Fruit fly (Drosophila melanogaster) whole organism, embryonic: ENCODE data around the gene Oscillin.
A peak's percentile ranks its signal among the peaks of the same experiment; 100 is the strongest.

Experiments
- BtbVII ChIP-seq: fragments of 200-800 bp; sonication (Bioruptor generic); optimal IDR thresholded peaks from 3 replicates; lab custom pipeline; 2017; ENCODE audit warnings: missing biosample characterization, mild to moderate bottlenecking, missing genetic modification characterization
- C15 ChIP-seq: fragments of 200-800 bp; sonication (Bioruptor generic); IDR thresholded peaks from 3 replicates; pipeline ENCODE4 v1.3.6; 2022; ENCODE audit warnings: missing biosample characterization, missing genetic modification characterization
- CG10267 ChIP-seq: fragments of 200-800 bp; sonication (Bioruptor generic); optimal IDR thresholded peaks from 2 replicates; lab custom pipeline; 2018; ENCODE audit warnings: missing biosample characterization, mild to moderate bottlenecking, missing genetic modification characterization, moderate library complexity
- CG11093 ChIP-seq: fragments of 200-800 bp; sonication (Bioruptor generic); IDR thresholded peaks from 3 replicates; pipeline ENCODE4 v1.3.6; 2022; ENCODE audit warnings: missing biosample characterization, missing genetic modification characterization
- CG11398 ChIP-seq: fragments of 200-800 bp; sonication (Bioruptor generic); optimal IDR thresholded peaks from 2 replicates; lab custom pipeline; 2016; ENCODE audit warnings: missing biosample characterization, missing genetic modification characterization
- CG11695 ChIP-seq: fragments of 200-800 bp; sonication (Bioruptor generic); IDR thresholded peaks from 3 replicates; pipeline ENCODE4 v1.3.6; 2022; ENCODE audit warnings: missing biosample characterization, missing genetic modification characterization
- CG12071 ChIP-seq: fragments of 200-800 bp; sonication (Bioruptor generic); optimal IDR thresholded peaks from 3 replicates; lab custom pipeline; 2018; ENCODE audit warnings: missing biosample characterization, mild to moderate bottlenecking, missing genetic modification characterization
- CG12942 ChIP-seq: fragments of 200-800 bp; sonication (Bioruptor generic); optimal IDR thresholded peaks from 3 replicates; lab custom pipeline; 2016; ENCODE audit warnings: missing biosample characterization, missing genetic modification characterization
- CG13123 ChIP-seq: fragments of 200-800 bp; sonication (Bioruptor generic); optimal IDR thresholded peaks from 2 replicates; lab custom pipeline; 2016; ENCODE audit warnings: missing biosample characterization, missing genetic modification characterization
- CG13775 ChIP-seq: fragments of 200-800 bp; sonication (Bioruptor generic); optimal IDR thresholded peaks from 3 replicates; lab custom pipeline; 2017; ENCODE audit warnings: missing biosample characterization, mild to moderate bottlenecking, missing genetic modification characterization
- CG15269 ChIP-seq: fragments of 200-800 bp; sonication (Bioruptor generic); optimal IDR thresholded peaks from 2 replicates; lab custom pipeline; 2018; ENCODE audit warnings: missing biosample characterization, mild to moderate bottlenecking, missing genetic modification characterization, moderate library complexity
- CG16813 ChIP-seq: fragments of 200-800 bp; sonication (Bioruptor generic); IDR thresholded peaks from 3 replicates; pipeline ENCODE4 v1.3.6; 2022; ENCODE audit warnings: missing biosample characterization, missing genetic modification characterization; ENCODE audit not compliant: partially characterized antibody
- CG17361 ChIP-seq: fragments of 200-800 bp; sonication (Bioruptor generic); IDR thresholded peaks from 3 replicates; pipeline ENCODE4 v1.3.6; 2022; ENCODE audit warnings: missing biosample characterization, missing genetic modification characterization
- CG18262 ChIP-seq: fragments of 200-800 bp; optimal IDR thresholded peaks from 3 replicates; lab custom pipeline; 2019; ENCODE audit warnings: missing biosample characterization, mild to moderate bottlenecking, missing genetic modification characterization, moderate library complexity
- CG1832 ChIP-seq: fragments of 200-800 bp; sonication (Bioruptor generic); optimal IDR thresholded peaks from 2 replicates; lab custom pipeline; 2017; ENCODE audit warnings: missing biosample characterization, mild to moderate bottlenecking, missing genetic modification characterization, inconsistent platforms
- CG2889 ChIP-seq: fragments of 200-800 bp; sonication (Bioruptor generic); IDR thresholded peaks from 3 replicates; pipeline ENCODE4 v1.3.6; 2022; ENCODE audit warnings: missing biosample characterization, missing genetic modification characterization
- CG31441 ChIP-seq: fragments of 200-800 bp; sonication (Bioruptor generic); IDR thresholded peaks from 2 replicates; pipeline ENCODE4 v1.3.6; 2022; ENCODE audit warnings: missing biosample characterization, missing genetic modification characterization
- CG3163 ChIP-seq: fragments of 200-800 bp; sonication (Bioruptor generic); optimal IDR thresholded peaks from 3 replicates; lab custom pipeline; 2016; ENCODE audit warnings: missing biosample characterization, missing genetic modification characterization
- CG5180 ChIP-seq: fragments of 200-800 bp; sonication (Bioruptor generic); optimal IDR thresholded peaks from 3 replicates; lab custom pipeline; 2017; ENCODE audit warnings: missing biosample characterization, missing genetic modification characterization, mild to moderate bottlenecking, moderate library complexity, missing genetic modification reagents
- CG6683 ChIP-seq: fragments of 200-800 bp; sonication (Bioruptor generic); optimal IDR thresholded peaks from 2 replicates; lab custom pipeline; 2017; ENCODE audit warnings: missing biosample characterization, mild to moderate bottlenecking, missing genetic modification characterization, missing genetic modification reagents
- CG8944 ChIP-seq: fragments of 200-800 bp; sonication (Bioruptor generic); optimal IDR thresholded peaks from 3 replicates; lab custom pipeline; 2016; ENCODE audit warnings: missing biosample characterization, missing genetic modification characterization
- Dfd ChIP-seq, 2 experiments: fragments of >200 bp; optimal IDR thresholded peaks; 2 replicates each; lab custom pipeline; 2017; ENCODE audit warnings: missing biosample characterization in 2 of 2, missing genetic modification characterization in 2 of 2
- E2f2 ChIP-seq: fragments of 200-800 bp; sonication (Bioruptor generic); IDR thresholded peaks from 2 replicates; pipeline ENCODE4 v1.3.6; 2022; ENCODE audit warnings: missing biosample characterization, missing genetic modification characterization
- ERR ChIP-seq: fragments of 200-800 bp; sonication (Bioruptor generic); optimal IDR thresholded peaks from 2 replicates; lab custom pipeline; 2016; ENCODE audit warnings: missing biosample characterization, missing genetic modification characterization
- Elba2 ChIP-seq: fragments of 200-800 bp; sonication (Bioruptor generic); optimal IDR thresholded peaks from 3 replicates; lab custom pipeline; 2016; ENCODE audit warnings: missing biosample characterization, missing genetic modification characterization
- HLHmδ ChIP-seq: fragments of 200-800 bp; sonication (Bioruptor generic); optimal IDR thresholded peaks from 2 replicates; lab custom pipeline; 2018; ENCODE audit warnings: missing biosample characterization, mild to moderate bottlenecking, missing genetic modification characterization, moderate library complexity
- Hey ChIP-seq: fragments of 200-800 bp; sonication (Bioruptor generic); optimal IDR thresholded peaks from 3 replicates; lab custom pipeline; 2018; ENCODE audit warnings: missing biosample characterization, mild to moderate bottlenecking, missing genetic modification characterization
- MBD-R2 ChIP-seq: fragments of 200-800 bp; sonication (Bioruptor generic); IDR thresholded peaks from 2 replicates; pipeline ENCODE4 v1.3.6; 2022; ENCODE audit warnings: missing biosample characterization, missing genetic modification characterization
- Mes4 ChIP-seq: fragments of 200-800 bp; sonication (Bioruptor generic); optimal IDR thresholded peaks from 2 replicates; lab custom pipeline; 2016; ENCODE audit warnings: missing biosample characterization, missing genetic modification characterization
- Nf-YB ChIP-seq: fragments of 200-800 bp; sonication (Bioruptor generic); optimal IDR thresholded peaks from 3 replicates; lab custom pipeline; 2019; ENCODE audit warnings: missing biosample characterization, mild to moderate bottlenecking, missing genetic modification characterization, moderate library complexity
- NfI ChIP-seq: fragments of 200-800 bp; sonication (Bioruptor generic); optimal IDR thresholded peaks from 3 replicates; lab custom pipeline; 2018; ENCODE audit warnings: missing biosample characterization, mild to moderate bottlenecking, missing genetic modification characterization, moderate library complexity
- Optix ChIP-seq: fragments of 200-800 bp; sonication (Bioruptor generic); IDR thresholded peaks from 3 replicates; pipeline ENCODE4 v1.3.6; 2022; ENCODE audit warnings: missing biosample characterization, missing genetic modification characterization
- ase ChIP-seq: fragments of 200-800 bp; sonication (Bioruptor generic); IDR thresholded peaks from 3 replicates; pipeline ENCODE4 v1.3.6; 2022; ENCODE audit warnings: missing biosample characterization, missing genetic modification characterization
- ato ChIP-seq: fragments of 200-800 bp; sonication (Bioruptor generic); IDR thresholded peaks from 2 replicates; pipeline ENCODE4 v1.3.6; 2022; ENCODE audit warnings: missing biosample characterization, missing genetic modification characterization; ENCODE audit not compliant: partially characterized antibody
- bab2 ChIP-seq: fragments of 200-800 bp; sonication (Bioruptor generic); optimal IDR thresholded peaks from 2 replicates; lab custom pipeline; 2016; ENCODE audit warnings: missing biosample characterization, missing genetic modification characterization
- bbx ChIP-seq: fragments of 200-800 bp; sonication (Bioruptor generic); IDR thresholded peaks from 2 replicates; pipeline ENCODE4 v1.3.6; 2022; ENCODE audit warnings: missing biosample characterization, missing genetic modification characterization; ENCODE audit not compliant: partially characterized antibody
- chm ChIP-seq: fragments of 200-800 bp; sonication (Bioruptor generic); IDR thresholded peaks from 2 replicates; pipeline ENCODE4 v1.3.6; 2022; ENCODE audit warnings: missing biosample characterization, missing genetic modification characterization
- ind ChIP-seq: fragments of 200-800 bp; sonication (Bioruptor generic); optimal IDR thresholded peaks from 3 replicates; lab custom pipeline; 2016; ENCODE audit warnings: missing biosample characterization, missing genetic modification characterization
- kay ChIP-seq: fragments of 200-800 bp; sonication (Bioruptor generic); optimal IDR thresholded peaks from 2 replicates; lab custom pipeline; 2016; ENCODE audit warnings: missing biosample characterization, missing genetic modification characterization
- lmd ChIP-seq: fragments of 200-800 bp; sonication (Bioruptor generic); IDR thresholded peaks from 2 replicates; pipeline ENCODE4 v1.3.6; 2022; ENCODE audit warnings: missing biosample characterization, missing genetic modification characterization
- oc ChIP-seq: fragments of 200-800 bp; sonication (Bioruptor generic); optimal IDR thresholded peaks from 2 replicates; lab custom pipeline; 2018; ENCODE audit warnings: missing biosample characterization, mild to moderate bottlenecking, missing genetic modification characterization, moderate library complexity
- pan ChIP-seq, 4 experiments: fragments of >200 bp in 3 of 4; fragments of 200-800 bp in 1 of 4; sonication (Bioruptor generic) in 1 of 4; optimal IDR thresholded peaks in 3 of 4; IDR thresholded peaks in 1 of 4; 2 replicates each; pipeline versions ENCODE4 v1.3.6 to Lab custom; 2017 to 2022; ENCODE audit warnings: missing biosample characterization in 2 of 4, missing genetic modification characterization in 2 of 4, mixed read lengths in 1 of 4
- phol ChIP-seq: fragments of 200-800 bp; sonication (Bioruptor generic); optimal IDR thresholded peaks from 3 replicates; lab custom pipeline; 2018; ENCODE audit warnings: missing biosample characterization, mild to moderate bottlenecking, missing genetic modification characterization, moderate library complexity
- pros ChIP-seq: fragments of 200-800 bp; sonication (Bioruptor generic); optimal IDR thresholded peaks from 3 replicates; lab custom pipeline; 2019; ENCODE audit warnings: missing biosample characterization, mild to moderate bottlenecking, missing genetic modification characterization, moderate library complexity
- pzg ChIP-seq: fragments of 200-800 bp; sonication (Bioruptor generic); optimal IDR thresholded peaks from 3 replicates; lab custom pipeline; 2018; ENCODE audit warnings: missing biosample characterization, mild to moderate bottlenecking, missing genetic modification characterization, moderate library complexity
- scrt ChIP-seq: fragments of 200-800 bp; sonication (Bioruptor generic); optimal IDR thresholded peaks from 2 replicates; lab custom pipeline; 2018; ENCODE audit warnings: missing biosample characterization, mild to moderate bottlenecking, missing genetic modification characterization, moderate library complexity
- sisA ChIP-seq: fragments of 200-800 bp; sonication (Bioruptor generic); IDR thresholded peaks from 2 replicates; pipeline ENCODE4 v1.3.6; 2022; ENCODE audit warnings: missing biosample characterization, missing genetic modification characterization
- tio ChIP-seq: fragments of 200-800 bp; sonication (Bioruptor generic); optimal IDR thresholded peaks from 2 replicates; lab custom pipeline; 2017; ENCODE audit warnings: missing biosample characterization, missing genetic modification characterization, inconsistent platforms
- trem ChIP-seq: fragments of 200-800 bp; optimal IDR thresholded peaks from 3 replicates; lab custom pipeline; 2019; ENCODE audit warnings: missing biosample characterization, mild to moderate bottlenecking, missing genetic modification characterization, moderate library complexity
- vfl ChIP-seq: fragments of 200-800 bp; sonication (Bioruptor generic); optimal IDR thresholded peaks from 2 replicates; lab custom pipeline; 2016; ENCODE audit warnings: missing biosample characterization, missing genetic modification characterization
- wdn ChIP-seq: fragments of 200-800 bp; sonication (Bioruptor generic); IDR thresholded peaks from 2 replicates; pipeline ENCODE4 v1.3.6; 2022; ENCODE audit warnings: missing biosample characterization, missing genetic modification characterization

Oscillin gene

DNA sequence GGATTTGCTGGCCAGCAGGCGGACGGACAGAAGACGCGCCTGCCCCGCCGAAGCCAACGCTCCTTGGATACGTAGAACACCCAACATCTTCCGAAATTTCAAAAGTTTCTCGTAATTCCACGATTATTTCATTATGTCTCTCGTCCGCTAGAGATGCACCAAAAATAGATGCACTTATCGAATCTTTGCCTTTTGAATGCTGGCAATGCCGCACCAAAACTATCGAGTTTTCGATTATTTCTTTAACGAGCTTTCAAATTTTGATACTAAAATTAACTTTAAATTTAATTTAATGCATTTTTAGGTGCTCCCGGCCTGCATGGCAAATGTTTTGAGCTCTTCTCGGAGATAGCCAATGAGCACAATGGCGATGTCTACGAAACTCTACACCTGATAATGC, 14.8 kb upstream of the Oscillin start, which contains the start of gene Coq6 (continued):
- no peak for TF ChIP-seq chm (GFP tag; lab: Robert Waterston, UW)
- TF ChIP-seq Hey: no peak
- TF ChIP-seq CG11398 (GFP tag; lab: Kevin White, UChicago): no peak
- no peak for TF ChIP-seq CG11093
- TF ChIP-seq lmd (GFP tag; lab: Robert Waterston, UW): no peak
- no peak for TF ChIP-seq Mes4
- no peak for TF ChIP-seq CG18262 (tag; lab: Kevin White, UChicago)
- TF ChIP-seq CG12942 (GFP tag; lab: Kevin White, UChicago): no peak
- no peak for TF ChIP-seq tio (GFP tag; lab: Kevin White, UChicago)
- no peak for TF ChIP-seq wdn (GFP tag; lab: Robert Waterston, UW)
- no peak for TF ChIP-seq vfl (GFP tag; lab: Kevin White, UChicago)
- peak; percentile 71; the same call in 1 of the 2 replicates for TF ChIP-seq MBD-R2
- TF ChIP-seq ase (GFP tag; lab: Robert Waterston, UW): no peak
- no peak for TF ChIP-seq sisA (GFP tag; lab: Robert Waterston, UW)
- no peak for TF ChIP-seq CG31441 (GFP tag; lab: Robert Waterston, UW)
- TF ChIP-seq CG5180 (GFP tag; lab: Kevin White, UChicago): no peak
- TF ChIP-seq Nf-YB (GFP tag; lab: Kevin White, UChicago): no peak
- TF ChIP-seq HLHmδ (GFP tag; lab: Kevin White, UChicago): no peak
- TF ChIP-seq CG1832 (GFP tag; lab: Kevin White, UChicago): no peak
- TF ChIP-seq ato (GFP tag; lab: Robert Waterston, UW): 0 out of 2 replicates have a peak, but pooled peaks have one; percentile 32
- no peak for TF ChIP-seq oc
- no peak for TF ChIP-seq CG12071 (GFP tag; lab: Kevin White, UChicago)
- TF ChIP-seq CG8944 (GFP tag; lab: Kevin White, UChicago): no peak
- TF ChIP-seq trem: no peak
- peak; percentile 39; the same call in 1 of the 2 replicates for TF ChIP-seq bbx
- TF ChIP-seq Optix (GFP tag; lab: Robert Waterston, UW): no peak
- no peak for TF ChIP-seq CG10267 (tag; lab: Kevin White, UChicago)
- TF ChIP-seq CG17361: no peak
- TF ChIP-seq CG13775 (GFP tag; lab: Kevin White, UChicago): no peak
- TF ChIP-seq CG11695 (GFP tag; lab: Robert Waterston, UW): no peak
- no peak for TF ChIP-seq NfI (GFP tag; lab: Kevin White, UChicago)
- no peak for TF ChIP-seq Elba2 (GFP tag; lab: Kevin White, UChicago)
- TF ChIP-seq ind (GFP tag; lab: Kevin White, UChicago): no peak
- no peak for TF ChIP-seq scrt (GFP tag; lab: Kevin White, UChicago)
- no peak for TF ChIP-seq CG6683 (GFP tag; lab: Kevin White, UChicago)
- no peak for TF ChIP-seq C15 (GFP tag; lab: Robert Waterston, UW)
- TF ChIP-seq CG2889: no peak
- TF ChIP-seq pros (GFP tag; lab: Kevin White, UChicago): no peak
- no peak for TF ChIP-seq ERR
- no peak for TF ChIP-seq BtbVII (GFP tag; lab: Kevin White, UChicago)
- no peak for TF ChIP-seq pan (optimal IDR thresholded peaks at IDR 0.05; lab: Kevin White, UChicago)
- TF ChIP-seq pan (GFP tag; optimal IDR thresholded peaks at IDR 0.05 in 1 of 2, IDR thresholded peaks at IDR 0.05 in 1 of 2): no peak
- TF ChIP-seq bab2 (GFP tag; lab: Kevin White, UChicago): no peak
- peak; percentile 51; the same call in 2 of the 3 replicates for TF ChIP-seq CG16813 (GFP tag; lab: Robert Waterston, UW)
- TF ChIP-seq Dfd (GFP tag; optimal IDR thresholded peaks at IDR 0.05; lab: Kevin White, UChicago): no peak
- TF ChIP-seq CG15269 (tag; lab: Kevin White, UChicago): no peak
- no peak for TF ChIP-seq CG13123 (GFP tag; lab: Kevin White, UChicago)
- TF ChIP-seq E2f2 (GFP tag; lab: Robert Waterston, UW): peak; percentile 74
- no peak for TF ChIP-seq kay (GFP tag; lab: Kevin White, UChicago)
- peak; percentile 36 for TF ChIP-seq pzg
- TF ChIP-seq CG3163: no peak
- no peak for TF ChIP-seq phol
